Worm (Caenorhabditis elegans): ENCODE results near the gene C10C5.5.

The C10C5.5 gene

ce11 chrIV:9381136-9381535 lies at the start of gene C10C5.5:
TSS of gene C10C5.5 (plus strand) at chrIV:9381436.
- TF ChIP-seq R02D3.7 (tag; optimal IDR thresholded peaks at IDR 0.05) = no peak
- TF ChIP-seq nhr-237 (tag; optimal IDR thresholded peaks at IDR 0.05) = no peak
- no peak for TF ChIP-seq alr-1 (tag; optimal IDR thresholded peaks at IDR 0.05)
- TF ChIP-seq snpc-4 (tag; optimal IDR thresholded peaks at IDR 0.05) = no peak

ce11 chrIV:9333007-9333406 lies 48.2 kb upstream of the C10C5.5 start:
- no peak for TF ChIP-seq mbf-1 (tag; optimal IDR thresholded peaks at IDR 0.05)
- peak; percentile 10 for TF ChIP-seq gmeb-1 (tag; optimal IDR thresholded peaks at IDR 0.05)
- TF ChIP-seq lin-11 (tag; optimal IDR thresholded peaks at IDR 0.05) = no peak
- no peak for TF ChIP-seq mdl-1 (tag; optimal IDR thresholded peaks at IDR 0.05)
- TF ChIP-seq unc-39 (tag; optimal IDR thresholded peaks at IDR 0.05) = no peak
- TF ChIP-seq aly-2 (tag; optimal IDR thresholded peaks at IDR 0.05) = no peak
- no peak for TF ChIP-seq nhr-6 (tag; optimal IDR thresholded peaks at IDR 0.05)
- no peak for TF ChIP-seq nhr-25 (tag; optimal IDR thresholded peaks at IDR 0.05)
- no peak for TF ChIP-seq egl-27 (tag; optimal IDR thresholded peaks at IDR 0.05)
- no peak for TF ChIP-seq alr-1 (tag; optimal IDR thresholded peaks at IDR 0.05)
- TF ChIP-seq sma-9 (GFP tag; optimal IDR thresholded peaks at IDR 0.05) = peak; percentile 6
- no peak for TF ChIP-seq sma-9 (tag; optimal IDR thresholded peaks at IDR 0.05)
- TF ChIP-seq snpc-4 (tag; optimal IDR thresholded peaks at IDR 0.05) = no peak
- no peak for TF ChIP-seq unc-62 (GFP tag; optimal IDR thresholded peaks at IDR 0.05)
- no peak for TF ChIP-seq lsy-2 (tag; optimal IDR thresholded peaks at IDR 0.05)
- TF ChIP-seq crh-2 (tag; optimal IDR thresholded peaks at IDR 0.05) = peak; percentile 73
- TF ChIP-seq dmd-4 (tag; optimal IDR thresholded peaks at IDR 0.05) = no peak
- TF ChIP-seq elt-1 (tag; optimal IDR thresholded peaks at IDR 0.05) = no peak
- TF ChIP-seq fos-1 (tag; optimal IDR thresholded peaks at IDR 0.05) = peak; percentile 97
- TF ChIP-seq ztf-1 (GFP tag; conservative IDR thresholded peaks at IDR 0.05) = no peak
- TF ChIP-seq nhr-12 (tag; optimal IDR thresholded peaks at IDR 0.05) = no peak
- no peak for TF ChIP-seq unc-55 (GFP tag; optimal IDR thresholded peaks at IDR 0.05)
- TF ChIP-seq ZK546.5 (tag; optimal IDR thresholded peaks at IDR 0.05) = no peak

- TF ChIP-seq fos-1 (tag; optimal IDR thresholded peaks at IDR 0.05) (peak; percentile 63), unc-55 (GFP tag; optimal IDR thresholded peaks at IDR 0.05) (peak; percentile 39), nhr-21 (tag; optimal IDR thresholded peaks at IDR 0.05) (no peak), ztf-11 (tag; optimal IDR thresholded peaks at IDR 0.05) (no peak), C34F6.9 (tag; optimal IDR thresholded peaks at IDR 0.05) (peak; percentile 56), nhr-77 (tag; optimal IDR thresholded peaks at IDR 0.05) (no peak), lin-13 (GFP tag; optimal IDR thresholded peaks at IDR 0.05) (peak; percentile 23), nhr-129 (tag; optimal IDR thresholded peaks at IDR 0.05) (peak; percentile 59), F13H6.1 (tag; optimal IDR thresholded peaks at IDR 0.05) (peak; percentile 28), lin-11 (tag; optimal IDR thresholded peaks at IDR 0.05) (no peak), mdl-1 (tag; optimal IDR thresholded peaks at IDR 0.05) (no peak), sma-9 (GFP tag; optimal IDR thresholded peaks at IDR 0.05) (no peak), sma-9 (tag; optimal IDR thresholded peaks at IDR 0.05) (no peak), sma-3 (GFP tag; optimal IDR thresholded peaks at IDR 0.05) (peak; percentile 19), elt-1 (tag; optimal IDR thresholded peaks at IDR 0.05) (no peak), lin-39 (tag; optimal IDR thresholded peaks at IDR 0.05) (no peak), elt-3 (tag; optimal IDR thresholded peaks at IDR 0.05) (no peak), ztf-1 (GFP tag; conservative IDR thresholded peaks at IDR 0.05) (no peak), nhr-6 (tag; optimal IDR thresholded peaks at IDR 0.05) (no peak), crh-2 (tag; optimal IDR thresholded peaks at IDR 0.05) (peak; percentile 66), Y55F3AM.14 (GFP tag; optimal IDR thresholded peaks at IDR 0.05) (no peak), nhr-23 (tag; optimal IDR thresholded peaks at IDR 0.05) (no peak), nhr-25 (tag; optimal IDR thresholded peaks at IDR 0.05) (peak; percentile 23), unc-62 (GFP tag; optimal IDR thresholded peaks at IDR 0.05) (no peak), lsy-2 (tag; optimal IDR thresholded peaks at IDR 0.05) (peak in 1 of 2 experiments; percentile 69), nhr-12 (tag; optimal IDR thresholded peaks at IDR 0.05) (no peak), nhr-10 (tag; optimal IDR thresholded peaks at IDR 0.05) (no peak), sem-4 (tag; optimal IDR thresholded peaks at IDR 0.05) (peak; percentile 25), egl-27 (tag; optimal IDR thresholded peaks at IDR 0.05) (no peak), gmeb-1 (tag; optimal IDR thresholded peaks at IDR 0.05) (peak; percentile 40), skn-1 (tag; optimal IDR thresholded peaks at IDR 0.05) (no peak)
Observed at ce11 chrIV:9335552-9336251, 45.5 kb upstream of the C10C5.5 start, which contains the start of the genes coa-4 and T20D3.14. TSS of gene coa-4 (minus strand) at chrIV:9335602. TSS of gene T20D3.14 (minus strand) at chrIV:9335909.

Measured in whole organism, L2 larva.